Worm (Caenorhabditis elegans) whole organism, mixed stage, embryonic: Measurements from ENCODE around the gene magu-1.

Source experiments
- ceh-43 ChIP-seq: fragments of 200-800 bp; sonication (Bioruptor generic); optimal IDR thresholded peaks from 2 replicates; lab custom pipeline; 2018; ENCODE audit warnings: mild to moderate bottlenecking, missing genetic modification characterization, moderate library complexity, missing compliant biosample characterization
- drap-1 ChIP-seq: fragments of 200-800 bp; sonication (Bioruptor generic); optimal IDR thresholded peaks from 3 replicates; lab custom pipeline; 2018; ENCODE audit warnings: mild to moderate bottlenecking, missing genetic modification characterization, missing compliant biosample characterization
- elt-1 ChIP-seq: sonication (generic microtip); optimal IDR thresholded peaks from 2 replicates; lab custom pipeline; 2017; ENCODE audit warnings: missing genetic modification characterization, mild to moderate bottlenecking, missing compliant biosample characterization, antibody characterized with exemption, moderate library complexity, borderline replicate concordance; ENCODE audit not compliant: insufficient read depth
- ham-2 ChIP-seq: fragments of 200-800 bp; sonication (Bioruptor generic); optimal IDR thresholded peaks from 2 replicates; lab custom pipeline; 2018; ENCODE audit warnings: mild to moderate bottlenecking, missing genetic modification characterization, missing compliant biosample characterization
- lin-13 ChIP-seq: fragments of 150-350 bp; optimal IDR thresholded peaks from 2 replicates; lab custom pipeline; 2014; ENCODE audit warnings: missing biosample characterization, missing genetic modification characterization
- mab-5 ChIP-seq: fragments of 150-350 bp; optimal IDR thresholded peaks from 2 replicates; lab custom pipeline; 2014; ENCODE audit warnings: missing biosample characterization, missing genetic modification characterization
- unc-39 ChIP-seq: fragments of 150-350 bp; optimal IDR thresholded peaks from 2 replicates; lab custom pipeline; 2014; ENCODE audit warnings: missing biosample characterization, missing genetic modification characterization

DNA sequence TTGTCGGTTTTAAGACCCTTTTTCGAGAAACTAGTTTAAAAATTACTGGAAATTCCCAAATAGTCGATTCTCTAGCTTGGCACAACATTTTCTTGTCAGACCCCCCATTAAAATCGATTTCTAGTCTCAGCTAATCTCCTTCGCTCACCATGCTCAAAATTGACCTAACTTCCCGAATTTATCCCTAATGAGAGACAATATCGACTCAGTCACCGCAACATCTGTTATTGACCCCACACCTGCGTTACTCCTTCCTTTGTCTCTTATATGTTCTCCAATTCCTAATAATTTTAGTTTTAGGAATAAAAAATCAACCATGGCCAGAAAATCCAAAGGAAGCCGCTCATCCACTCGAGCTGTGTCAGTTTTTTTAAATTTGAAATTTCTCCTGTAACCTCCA is 42.5 kb downstream of the magu-1 start, which contains the start of gene cec-8:
- TF ChIP-seq lin-13 (tag; lab: Kevin White, UChicago): no peak
- TF ChIP-seq drap-1 (GFP tag; lab: Kevin White, UChicago): no peak
- TF ChIP-seq unc-39: no peak
- no peak for TF ChIP-seq ceh-43
- TF ChIP-seq ham-2 (GFP tag; lab: Kevin White, UChicago): no peak
- no peak for TF ChIP-seq elt-1
- no peak for TF ChIP-seq mab-5 (tag; lab: Kevin White, UChicago)
